Worm (Caenorhabditis elegans) whole organism, L4 larva: Measurements from ENCODE around the gene F28H7.3.
A peak's percentile ranks its signal among the peaks of the same experiment; 100 is the strongest.

ENCODE experiments used
- D1046.2 ChIP-seq: fragments of 200-800 bp; sonication (Bioruptor generic); IDR thresholded peaks from 2 replicates; pipeline ENCODE4 v1.3.6; 2022; ENCODE audit warnings: missing genetic modification characterization, missing compliant biosample characterization
- F26F4.8 ChIP-seq: fragments of 200-800 bp; sonication (Bioruptor generic); conservative IDR thresholded peaks from 2 replicates; pipeline ENCODE4 v1.3.6; 2022; ENCODE audit warnings: missing genetic modification characterization, missing compliant biosample characterization
- F49E8.2 ChIP-seq: sonication (generic microtip); optimal IDR thresholded peaks from 2 replicates; lab custom pipeline; 2016; ENCODE audit warnings: missing compliant biosample characterization, mild to moderate bottlenecking, missing genetic modification characterization, borderline replicate concordance
- T20F7.1 ChIP-seq: fragments of 200-800 bp; sonication (Bioruptor generic); optimal IDR thresholded peaks from 2 replicates; lab custom pipeline; 2018; ENCODE audit warnings: mild to moderate bottlenecking, missing genetic modification characterization, missing compliant biosample characterization
- T26A8.4 ChIP-seq: fragments of 200-800 bp; sonication (Bioruptor generic); IDR thresholded peaks from 2 replicates; pipeline ENCODE4 v1.3.6; 2022; ENCODE audit warnings: missing genetic modification characterization, missing compliant biosample characterization
- Y105C5A.15 ChIP-seq: fragments of 200-800 bp; sonication (Bioruptor generic); IDR thresholded peaks from 2 replicates; pipeline ENCODE4 v1.3.6; 2022; ENCODE audit warnings: missing genetic modification characterization, missing compliant biosample characterization
- Y48G9A.11 ChIP-seq: fragments of 200-800 bp; sonication (Bioruptor generic); IDR thresholded peaks from 2 replicates; pipeline ENCODE4 v1.3.6; 2022; ENCODE audit warnings: missing genetic modification reagents, missing genetic modification characterization, missing compliant biosample characterization
- Y5F2A.4 ChIP-seq: fragments of 200-800 bp; sonication (Bioruptor generic); optimal IDR thresholded peaks from 2 replicates; lab custom pipeline; 2018; ENCODE audit warnings: mild to moderate bottlenecking, missing genetic modification characterization, missing compliant biosample characterization
- Y75B8A.6 ChIP-seq: fragments of 200-800 bp; sonication (Bioruptor generic); IDR thresholded peaks from 2 replicates; pipeline ENCODE4 v1.3.6; 2022; ENCODE audit warnings: missing genetic modification reagents, missing genetic modification characterization, missing compliant biosample characterization
- aha-1 ChIP-seq: fragments of 150-350 bp; peaks from one replicate; lab custom pipeline; 2014; ENCODE audit warnings: missing biosample characterization, missing genetic modification characterization
- aly-2 ChIP-seq: sonication (generic microtip); optimal IDR thresholded peaks from 2 replicates; lab custom pipeline; 2018; ENCODE audit warnings: missing biosample characterization, missing genetic modification characterization
- arid-1 ChIP-seq: fragments of 200-800 bp; sonication (Bioruptor generic); conservative IDR thresholded peaks from 2 replicates; pipeline ENCODE4 v1.3.6; 2022; ENCODE audit warnings: missing genetic modification reagents, missing genetic modification characterization, missing compliant biosample characterization
- ceh-20 ChIP-seq: fragments of 200-800 bp; sonication (Bioruptor generic); IDR thresholded peaks from 2 replicates; pipeline ENCODE4 v1.3.6; 2022; ENCODE audit warnings: missing genetic modification reagents, missing genetic modification characterization, missing compliant biosample characterization
- ceh-28 ChIP-seq: fragments of 150-350 bp; optimal IDR thresholded peaks from 2 replicates; lab custom pipeline; 2014; ENCODE audit warnings: missing biosample characterization, missing genetic modification reagents, missing genetic modification characterization
- ceh-32 ChIP-seq: sonication (generic microtip); optimal IDR thresholded peaks from 2 replicates; lab custom pipeline; 2016; ENCODE audit warnings: mild to moderate bottlenecking, missing genetic modification characterization, missing compliant biosample characterization; ENCODE audit not compliant: poor library complexity
- ces-1 ChIP-seq: fragments of 150-350 bp; sonication (generic microtip); optimal IDR thresholded peaks from 4 replicates; lab custom pipeline; 2014; ENCODE audit warnings: missing biosample characterization, missing genetic modification reagents, missing genetic modification characterization
- ctbp-1 ChIP-seq: fragments of 200-800 bp; sonication (Bioruptor generic); IDR thresholded peaks from 2 replicates; pipeline ENCODE4 v1.3.6; 2022; ENCODE audit warnings: missing genetic modification reagents, missing genetic modification characterization, missing compliant biosample characterization
- daf-12 ChIP-seq: fragments of 150-350 bp; optimal IDR thresholded peaks from 2 replicates; lab custom pipeline; 2014; ENCODE audit warnings: missing biosample characterization, missing genetic modification reagents, missing genetic modification characterization
- daf-16 ChIP-seq, 3 experiments: sonication (generic microtip); optimal IDR thresholded peaks; 2 replicates each; lab custom pipeline; 2016 to 2017; ENCODE audit warnings: missing genetic modification characterization in 3 of 3, missing genetic modification reagents in 3 of 3, mild to moderate bottlenecking in 2 of 3, missing compliant biosample characterization in 2 of 3, missing biosample characterization in 1 of 3, moderate library complexity in 1 of 3
- daf-8 ChIP-seq: fragments of 200-800 bp; sonication (Bioruptor generic); IDR thresholded peaks from 2 replicates; pipeline ENCODE4 v1.3.6; 2022; ENCODE audit warnings: missing genetic modification characterization, missing compliant biosample characterization
- dpl-1 ChIP-seq: fragments of 150-350 bp; optimal IDR thresholded peaks from 2 replicates; lab custom pipeline; 2014; ENCODE audit warnings: missing biosample characterization, missing genetic modification reagents, missing genetic modification characterization
- duxl-1 ChIP-seq: sonication (generic microtip); optimal IDR thresholded peaks from 2 replicates; lab custom pipeline; 2016; ENCODE audit warnings: mild to moderate bottlenecking, missing genetic modification characterization, moderate library complexity, missing compliant biosample characterization; ENCODE audit not compliant: poor library complexity
- dve-1 ChIP-seq: sonication (generic microtip); optimal IDR thresholded peaks from 2 replicates; lab custom pipeline; 2017; ENCODE audit warnings: antibody characterized with exemption, mild to moderate bottlenecking, missing genetic modification characterization, missing compliant biosample characterization; ENCODE audit not compliant: insufficient read depth
- egl-27 ChIP-seq: sonication (generic microtip); optimal IDR thresholded peaks from 3 replicates; lab custom pipeline; 2017; ENCODE audit warnings: missing biosample characterization, missing genetic modification reagents, missing genetic modification characterization
- egl-43 ChIP-seq: fragments of 200-800 bp; sonication (Bioruptor generic); IDR thresholded peaks from 2 replicates; pipeline ENCODE4 v1.3.6; 2022; ENCODE audit warnings: missing genetic modification reagents, missing genetic modification characterization, missing compliant biosample characterization
- gei-8 ChIP-seq: fragments of 200-800 bp; sonication (Bioruptor generic); optimal IDR thresholded peaks from 2 replicates; lab custom pipeline; 2018; ENCODE audit warnings: mild to moderate bottlenecking, missing genetic modification characterization, missing compliant biosample characterization
- hlh-11 ChIP-seq: fragments of 200-800 bp; sonication (Bioruptor generic); optimal IDR thresholded peaks from 2 replicates; lab custom pipeline; 2018; ENCODE audit warnings: mild to moderate bottlenecking, missing genetic modification characterization, missing compliant biosample characterization
- hlh-30 ChIP-seq: sonication (generic microtip); optimal IDR thresholded peaks from 2 replicates; lab custom pipeline; 2017; ENCODE audit warnings: antibody characterized with exemption, mild to moderate bottlenecking, missing genetic modification characterization, missing compliant biosample characterization; ENCODE audit not compliant: insufficient read depth
- lim-7 ChIP-seq: fragments of 200-800 bp; sonication (Bioruptor generic); IDR thresholded peaks from 2 replicates; pipeline ENCODE4 v1.3.6; 2022; ENCODE audit warnings: missing genetic modification characterization, missing compliant biosample characterization
- lin-1 ChIP-seq: fragments of 200-800 bp; sonication (Bioruptor generic); IDR thresholded peaks from 2 replicates; pipeline ENCODE4 v1.3.6; 2022; ENCODE audit warnings: missing genetic modification reagents, missing genetic modification characterization, missing compliant biosample characterization
- lin-13 ChIP-seq: fragments of 150-350 bp; optimal IDR thresholded peaks from 2 replicates; lab custom pipeline; 2014; ENCODE audit warnings: missing biosample characterization, missing genetic modification reagents, missing genetic modification characterization
- lir-3 ChIP-seq: sonication (generic microtip); optimal IDR thresholded peaks from 2 replicates; lab custom pipeline; 2016; ENCODE audit warnings: mild to moderate bottlenecking, missing genetic modification characterization, missing compliant biosample characterization
- lsy-2 ChIP-seq, 2 experiments: fragments of 150-350 bp in 1 of 2; sonication (generic microtip) in 1 of 2; optimal IDR thresholded peaks; 2 replicates each; lab custom pipeline; 2014 to 2017; ENCODE audit warnings: missing biosample characterization in 2 of 2, missing genetic modification characterization in 2 of 2
- mdl-1 ChIP-seq, 2 experiments: fragments of 150-350 bp in 1 of 2; sonication (generic microtip) in 1 of 2; optimal IDR thresholded peaks; 2 replicates each; lab custom pipeline; 2014 to 2017; ENCODE audit warnings: missing biosample characterization in 2 of 2, missing genetic modification characterization in 2 of 2
- mdt-29 ChIP-seq: fragments of 200-800 bp; sonication (Bioruptor generic); IDR thresholded peaks from 2 replicates; pipeline ENCODE4 v1.3.6; 2022; ENCODE audit warnings: missing genetic modification reagents, missing genetic modification characterization, missing compliant biosample characterization
- nhr-10 ChIP-seq: fragments of 150-350 bp; optimal IDR thresholded peaks from 2 replicates; lab custom pipeline; 2014; ENCODE audit warnings: missing biosample characterization, missing genetic modification characterization
- nhr-25 ChIP-seq: sonication (generic microtip); optimal IDR thresholded peaks from 2 replicates; lab custom pipeline; 2017; ENCODE audit warnings: missing genetic modification characterization, mild to moderate bottlenecking, missing compliant biosample characterization, antibody characterized with exemption, moderate library complexity, borderline replicate concordance; ENCODE audit not compliant: insufficient read depth
- nhr-76 ChIP-seq: fragments of 150-350 bp; optimal IDR thresholded peaks from 2 replicates; lab custom pipeline; 2014; ENCODE audit warnings: missing biosample characterization, missing genetic modification characterization
- nhr-77 ChIP-seq: fragments of 150-350 bp; optimal IDR thresholded peaks from 2 replicates; lab custom pipeline; 2014; ENCODE audit warnings: missing biosample characterization, missing genetic modification characterization
- php-3 ChIP-seq: fragments of 200-800 bp; sonication (Bioruptor generic); IDR thresholded peaks from 2 replicates; pipeline ENCODE4 v1.3.6; 2022; ENCODE audit warnings: missing genetic modification reagents, missing genetic modification characterization, missing compliant biosample characterization
- rbr-2 ChIP-seq: sonication (generic microtip); optimal IDR thresholded peaks from 2 replicates; lab custom pipeline; 2016; ENCODE audit warnings: missing genotype, missing genetic modification characterization, missing compliant biosample characterization
- skn-1 ChIP-seq: fragments of 150-350 bp; optimal IDR thresholded peaks from 2 replicates; lab custom pipeline; 2014; ENCODE audit warnings: missing biosample characterization, missing genetic modification characterization
- snpc-1.2 ChIP-seq: fragments of 200-800 bp; sonication (Bioruptor generic); IDR thresholded peaks from 2 replicates; pipeline ENCODE4 v1.3.6; 2022; ENCODE audit warnings: missing genetic modification reagents, missing genetic modification characterization, missing compliant biosample characterization
- spr-1 ChIP-seq: sonication (generic microtip); optimal IDR thresholded peaks from 2 replicates; lab custom pipeline; 2016; ENCODE audit warnings: mild to moderate bottlenecking, missing genetic modification characterization, missing compliant biosample characterization
- tra-1 ChIP-seq: fragments of 200-800 bp; sonication (Bioruptor generic); IDR thresholded peaks from 2 replicates; pipeline ENCODE4 v1.3.6; 2022; ENCODE audit warnings: missing genetic modification reagents, missing genetic modification characterization, missing compliant biosample characterization
- unc-130 ChIP-seq: sonication (generic microtip); optimal IDR thresholded peaks from 2 replicates; lab custom pipeline; 2016; ENCODE audit warnings: missing genetic modification reagents, missing genetic modification characterization, missing compliant biosample characterization
- zag-1 ChIP-seq: fragments of 150-350 bp; optimal IDR thresholded peaks from 2 replicates; lab custom pipeline; 2014; ENCODE audit warnings: missing biosample characterization, missing genetic modification characterization
- zfp-2 ChIP-seq: sonication (generic microtip); optimal IDR thresholded peaks from 2 replicates; lab custom pipeline; 2016; ENCODE audit warnings: mild to moderate bottlenecking, missing genetic modification characterization, missing compliant biosample characterization
- zfp-3 ChIP-seq: fragments of 200-800 bp; sonication (Bioruptor generic); conservative IDR thresholded peaks from 2 replicates; pipeline ENCODE4 v1.3.6; 2022; ENCODE audit warnings: missing genetic modification reagents, missing genetic modification characterization, missing compliant biosample characterization
- zip-2 ChIP-seq: fragments of 150-350 bp; optimal IDR thresholded peaks from 2 replicates; lab custom pipeline; 2014; ENCODE audit warnings: missing biosample characterization, missing genetic modification characterization
- ztf-11 ChIP-seq: fragments of 150-350 bp; optimal IDR thresholded peaks from 2 replicates; lab custom pipeline; 2014; ENCODE audit warnings: missing biosample characterization, missing genetic modification characterization

F28H7.3 gene

ce11 chrV:10750630-10751029 lies at the start of gene F28H7.3:
Gene F28H7.3, minus strand, starts transcription at chrV:10750788.
- no peak for TF ChIP-seq zag-1 (tag; lab: Kevin White, UChicago)
- TF ChIP-seq lin-13 (GFP tag; lab: Kevin White, UChicago) = no peak
- TF ChIP-seq ctbp-1 (GFP tag; lab: Robert Waterston, UW) = no peak
- TF ChIP-seq arid-1 = no peak
- TF ChIP-seq zfp-2 (tag; lab: Kevin White, UChicago) = no peak
- no peak for TF ChIP-seq dpl-1 (GFP tag; lab: Kevin White, UChicago)
- TF ChIP-seq mdl-1 (tag; optimal IDR thresholded peaks at IDR 0.05; lab: Kevin White, UChicago) = no peak
- no peak for TF ChIP-seq T26A8.4 (GFP tag; lab: Robert Waterston, UW)
- no peak for TF ChIP-seq Y5F2A.4
- no peak for TF ChIP-seq daf-12 (tag; lab: Kevin White, UChicago)
- no peak for TF ChIP-seq rbr-2 (tag; lab: Kevin White, UChicago)
- no peak for TF ChIP-seq Y48G9A.11
- no peak for TF ChIP-seq daf-8
- no peak for TF ChIP-seq nhr-10
- no peak for TF ChIP-seq skn-1 (tag; lab: Kevin White, UChicago)
- TF ChIP-seq nhr-25 = no peak
- no peak for TF ChIP-seq egl-27
- TF ChIP-seq snpc-1.2 (GFP tag; lab: Robert Waterston, UW) = no peak
- no peak for TF ChIP-seq spr-1
- TF ChIP-seq nhr-77 (tag; lab: Kevin White, UChicago) = peak; percentile 49
- no peak for TF ChIP-seq aha-1 (tag; lab: Kevin White, UChicago)
- no peak for TF ChIP-seq ceh-28 (tag; lab: Kevin White, UChicago)
- no peak for TF ChIP-seq zfp-3
- TF ChIP-seq egl-43 = no peak
- no peak for TF ChIP-seq nhr-76
- peak; percentile 45; the same call in 1 of the 2 replicates for TF ChIP-seq tra-1 (GFP tag; lab: Robert Waterston, UW)
- no peak for TF ChIP-seq lim-7
- TF ChIP-seq ceh-20 (GFP tag; lab: Robert Waterston, UW) = no peak
- no peak for TF ChIP-seq daf-16 (GFP tag; optimal IDR thresholded peaks at IDR 0.05; lab: Kevin White, UChicago)
- peak; percentile 51 for TF ChIP-seq daf-16 (tag; optimal IDR thresholded peaks at IDR 0.05; lab: Kevin White, UChicago)
- no peak for TF ChIP-seq D1046.2 (GFP tag; lab: Robert Waterston, UW)
- TF ChIP-seq aly-2 (tag; lab: Kevin White, UChicago) = no peak
- TF ChIP-seq ztf-11 (tag; lab: Kevin White, UChicago) = no peak
- peak; percentile 61; the same call in 1 of the 2 replicates for TF ChIP-seq lin-1 (GFP tag; lab: Robert Waterston, UW)
- no peak for TF ChIP-seq lir-3 (tag; lab: Kevin White, UChicago)
- TF ChIP-seq T20F7.1 = no peak
- no peak for TF ChIP-seq Y105C5A.15
- TF ChIP-seq gei-8 = no peak
- no peak for TF ChIP-seq mdt-29
- TF ChIP-seq hlh-11 = peak; percentile 65
- 0 out of 2 replicates have a peak, but pooled peaks have one; percentile 45 for TF ChIP-seq php-3 (GFP tag; lab: Robert Waterston, UW)
- TF ChIP-seq unc-130 = no peak
- TF ChIP-seq duxl-1 (tag; lab: Kevin White, UChicago) = no peak
- no peak for TF ChIP-seq ces-1 (GFP tag; lab: Kevin White, UChicago)
- no peak for TF ChIP-seq zip-2
- no peak for TF ChIP-seq F49E8.2 (tag; lab: Kevin White, UChicago)
- TF ChIP-seq ceh-32 (tag; lab: Kevin White, UChicago) = no peak
- no peak for TF ChIP-seq lsy-2 (tag; optimal IDR thresholded peaks at IDR 0.05; lab: Kevin White, UChicago)
- TF ChIP-seq Y75B8A.6 (GFP tag; lab: Robert Waterston, UW) = no peak
- TF ChIP-seq hlh-30 = no peak
- TF ChIP-seq F26F4.8 (GFP tag; lab: Robert Waterston, UW) = no peak
- TF ChIP-seq dve-1 (tag; lab: Kevin White, UChicago) = peak; percentile 77
